Comparison of ENCODE assay signal across 3 fruit fly cellular contexts in genomic region chr3L:19200393-19200792, dm6.
TF ChIP-seq lines count a peak whose summit lies in the region.

No protein-coding gene starts in this region.

- no peak for TF ChIP-seq CTCF in whole organism, embryonic (GFP tag; optimal IDR thresholded peaks at IDR 0.05; lab: Kevin White, UChicago)

TF ChIP-seq in whole organism, embryonic, 481 proteins besides CTCF, POLR2A, EP300 and RAD21:
- TF ChIP-seq Awh (GFP tag; IDR thresholded peaks at IDR 0.05; lab: Robert Waterston, UW) (peak; percentile 85), corto (GFP tag; optimal IDR thresholded peaks at IDR 0.05; lab: Kevin White, UChicago) (no peak), CG6765 (GFP tag; optimal IDR thresholded peaks at IDR 0.05; lab: Kevin White, UChicago) (no peak), nom (GFP tag; optimal IDR thresholded peaks at IDR 0.05; lab: Kevin White, UChicago) (peak; percentile 4), stc (GFP tag; IDR thresholded peaks at IDR 0.05; lab: Robert Waterston, UW) (no peak), scrt (GFP tag; optimal IDR thresholded peaks at IDR 0.05; lab: Kevin White, UChicago) (no peak), ro (GFP tag; IDR thresholded peaks at IDR 0.05; lab: Robert Waterston, UW) (no peak), CG1792 (GFP tag; optimal IDR thresholded peaks at IDR 0.05; lab: Kevin White, UChicago) (no peak), CG2889 (GFP tag; IDR thresholded peaks at IDR 0.05; lab: Robert Waterston, UW) (no peak), CG13775 (GFP tag; optimal IDR thresholded peaks at IDR 0.05; lab: Kevin White, UChicago) (no peak), CG10979 (tag; optimal IDR thresholded peaks at IDR 0.05; lab: Kevin White, UChicago) (no peak), dmrt99B (tag; optimal IDR thresholded peaks at IDR 0.05; lab: Kevin White, UChicago) (no peak), hkb (optimal IDR thresholded peaks at IDR 0.05; lab: Kevin White, UChicago) (no peak), hkb (GFP tag; IDR thresholded peaks at IDR 0.05; lab: Robert Waterston, UW) (no peak), CG15269 (tag; optimal IDR thresholded peaks at IDR 0.05; lab: Kevin White, UChicago) (no peak), gsb-n (tag; optimal IDR thresholded peaks at IDR 0.05; lab: Kevin White, UChicago) (peak; percentile 67)

TF ChIP-seq in whole organism, prepupa, 60 proteins besides CTCF, POLR2A, EP300 and RAD21:
- TF ChIP-seq CG6854 (GFP tag; optimal IDR thresholded peaks at IDR 0.05; lab: Kevin White, UChicago) (no peak), ss (GFP tag; optimal IDR thresholded peaks at IDR 0.05; lab: Kevin White, UChicago) (peak in 1 of 2 experiments; percentile 6), topi (GFP tag; optimal IDR thresholded peaks at IDR 0.05; lab: Kevin White, UChicago) (no peak), Sox15 (GFP tag; optimal IDR thresholded peaks at IDR 0.05; lab: Kevin White, UChicago) (no peak), Eip75B (GFP tag; optimal IDR thresholded peaks at IDR 0.05; lab: Kevin White, UChicago) (no peak), fd59A (GFP tag; optimal IDR thresholded peaks at IDR 0.05; lab: Kevin White, UChicago) (no peak), pdm3 (GFP tag; optimal IDR thresholded peaks at IDR 0.05; lab: Kevin White, UChicago) (no peak), esn (GFP tag; optimal IDR thresholded peaks at IDR 0.05; lab: Kevin White, UChicago) (no peak), CG32006 (GFP tag; optimal IDR thresholded peaks at IDR 0.05; lab: Kevin White, UChicago) (no peak), CG10669 (GFP tag; optimal IDR thresholded peaks at IDR 0.05; lab: Kevin White, UChicago) (no peak), CG6808 (GFP tag; optimal IDR thresholded peaks at IDR 0.05; lab: Kevin White, UChicago) (peak; percentile 45), fd85E (GFP tag; optimal IDR thresholded peaks at IDR 0.05; lab: Kevin White, UChicago) (no peak), Sox14 (GFP tag; optimal IDR thresholded peaks at IDR 0.05; lab: Kevin White, UChicago) (no peak), cyc (GFP tag; optimal IDR thresholded peaks at IDR 0.05; lab: Kevin White, UChicago) (no peak), achi (GFP tag; optimal IDR thresholded peaks at IDR 0.05; lab: Kevin White, UChicago) (no peak)

TF ChIP-seq in whole organism, wandering third instar larva, 38 proteins besides CTCF, POLR2A, EP300 and RAD21:
- TF ChIP-seq CrebA (GFP tag; optimal IDR thresholded peaks at IDR 0.05; lab: Kevin White, UChicago; ENCODE audit: borderline replicate concordance) (no peak), Hnf4 (GFP tag; optimal IDR thresholded peaks at IDR 0.05; lab: Kevin White, UChicago) (no peak), Rel (GFP tag; optimal IDR thresholded peaks at IDR 0.05; lab: Kevin White, UChicago) (no peak), Rel (tag; optimal IDR thresholded peaks at IDR 0.05; lab: Kevin White, UChicago) (peak; percentile 54)
